Worm (Caenorhabditis elegans) whole organism, late embryonic: Measurements from ENCODE around the gene kmo-2.
A peak's percentile ranks its signal among the peaks of the same experiment; 100 is the strongest.

ENCODE experiments used
- C08G9.2 ChIP-seq: sonication (generic microtip); optimal IDR thresholded peaks from 2 replicates; lab custom pipeline; 2016; ENCODE audit warnings: mild to moderate bottlenecking, missing genetic modification characterization, moderate library complexity, missing compliant biosample characterization
- C38D4.7 ChIP-seq: fragments of 200-800 bp; sonication (Bioruptor generic); optimal IDR thresholded peaks from 2 replicates; lab custom pipeline; 2018; ENCODE audit warnings: mild to moderate bottlenecking, missing genetic modification characterization, moderate library complexity, missing compliant biosample characterization
- F13H6.1 ChIP-seq: sonication (generic microtip); optimal IDR thresholded peaks from 2 replicates; lab custom pipeline; 2016; ENCODE audit warnings: missing genetic modification characterization, missing compliant biosample characterization
- K02D7.2 ChIP-seq: sonication (generic microtip); optimal IDR thresholded peaks from 2 replicates; lab custom pipeline; 2017; ENCODE audit warnings: mild to moderate bottlenecking, missing genetic modification characterization, missing compliant biosample characterization
- T23F11.4 ChIP-seq: fragments of 200-800 bp; sonication (Bioruptor generic); optimal IDR thresholded peaks from 2 replicates; lab custom pipeline; 2018; ENCODE audit warnings: mild to moderate bottlenecking, missing genetic modification characterization, missing compliant biosample characterization
- ama-1 ChIP-seq: fragments of 150-350 bp; optimal IDR thresholded peaks from 2 replicates; lab custom pipeline; 2014
- ceh-14 ChIP-seq: sonication (generic microtip); optimal IDR thresholded peaks from 2 replicates; lab custom pipeline; 2016; ENCODE audit warnings: missing genotype, missing genetic modification characterization, missing compliant biosample characterization
- ceh-18 ChIP-seq: sonication (generic microtip); optimal IDR thresholded peaks from 2 replicates; lab custom pipeline; 2016; ENCODE audit warnings: missing genetic modification characterization, missing compliant biosample characterization
- ceh-2 ChIP-seq: sonication (generic microtip); optimal IDR thresholded peaks from 2 replicates; lab custom pipeline; 2016; ENCODE audit warnings: missing genotype, missing genetic modification characterization, missing compliant biosample characterization
- ceh-22 ChIP-seq: sonication (generic microtip); optimal IDR thresholded peaks from 2 replicates; lab custom pipeline; 2017; ENCODE audit warnings: missing biosample characterization, missing genetic modification characterization
- ceh-31 ChIP-seq: sonication (generic microtip); optimal IDR thresholded peaks from 2 replicates; lab custom pipeline; 2016; ENCODE audit warnings: missing genetic modification characterization, missing compliant biosample characterization
- ceh-34 ChIP-seq: sonication (generic microtip); optimal IDR thresholded peaks from 2 replicates; lab custom pipeline; 2016; ENCODE audit warnings: mild to moderate bottlenecking, missing genetic modification characterization, missing compliant biosample characterization
- ceh-45 ChIP-seq: fragments of 200-800 bp; sonication (Bioruptor generic); IDR thresholded peaks from 2 replicates; pipeline ENCODE4 v1.3.6; 2022; ENCODE audit warnings: missing genetic modification reagents, missing genetic modification characterization, missing compliant biosample characterization
- ceh-48 ChIP-seq: sonication (generic microtip); optimal IDR thresholded peaks from 2 replicates; lab custom pipeline; 2016; ENCODE audit warnings: missing genetic modification characterization, inconsistent platforms, missing compliant biosample characterization
- dmd-4 ChIP-seq: sonication (generic microtip); optimal IDR thresholded peaks from 2 replicates; lab custom pipeline; 2016; ENCODE audit warnings: borderline replicate concordance, missing genetic modification characterization, missing compliant biosample characterization
- dve-1 ChIP-seq: sonication (generic microtip); optimal IDR thresholded peaks from 2 replicates; lab custom pipeline; 2017; ENCODE audit warnings: antibody characterized with exemption, mild to moderate bottlenecking, missing genetic modification characterization, missing compliant biosample characterization
- elt-4 ChIP-seq: sonication (generic microtip); optimal IDR thresholded peaks from 2 replicates; lab custom pipeline; 2016; ENCODE audit warnings: missing genetic modification characterization, missing compliant biosample characterization
- fkh-10 ChIP-seq: fragments of 150-350 bp; optimal IDR thresholded peaks from 2 replicates; lab custom pipeline; 2014; ENCODE audit warnings: missing biosample characterization, missing genetic modification reagents, missing genetic modification characterization
- fkh-6 ChIP-seq: sonication (generic microtip); optimal IDR thresholded peaks from 2 replicates; lab custom pipeline; 2016; ENCODE audit warnings: missing genetic modification characterization, missing compliant biosample characterization
- gmeb-2 ChIP-seq: sonication (generic microtip); optimal IDR thresholded peaks from 2 replicates; lab custom pipeline; 2016; ENCODE audit warnings: missing genetic modification characterization, inconsistent platforms, missing compliant biosample characterization
- hlh-15 ChIP-seq: sonication (generic microtip); optimal IDR thresholded peaks from 2 replicates; lab custom pipeline; 2016; ENCODE audit warnings: missing genetic modification characterization, missing compliant biosample characterization
- hlh-6 ChIP-seq: sonication (generic microtip); optimal IDR thresholded peaks from 2 replicates; lab custom pipeline; 2016; ENCODE audit warnings: missing genotype, missing genetic modification characterization, missing compliant biosample characterization
- lin-11 ChIP-seq: fragments of 200-800 bp; sonication (Bioruptor generic); optimal IDR thresholded peaks from 2 replicates; lab custom pipeline; 2018; ENCODE audit warnings: mild to moderate bottlenecking, missing genetic modification characterization, missing compliant biosample characterization
- madf-2 ChIP-seq: sonication (generic microtip); optimal IDR thresholded peaks from 2 replicates; lab custom pipeline; 2017; ENCODE audit warnings: missing genetic modification characterization, missing compliant biosample characterization
- mec-3 ChIP-seq: sonication (generic microtip); optimal IDR thresholded peaks from 2 replicates; lab custom pipeline; 2016; ENCODE audit warnings: borderline replicate concordance, missing genetic modification characterization, missing compliant biosample characterization
- nfya-1 ChIP-seq: sonication (generic microtip); optimal IDR thresholded peaks from 2 replicates; lab custom pipeline; 2017; ENCODE audit warnings: missing genetic modification characterization, mild to moderate bottlenecking, missing compliant biosample characterization, antibody characterized with exemption, moderate library complexity
- nhr-11 ChIP-seq: fragments of 150-350 bp; optimal IDR thresholded peaks from 2 replicates; lab custom pipeline; 2014; ENCODE audit warnings: missing biosample characterization, missing genetic modification characterization
- npax-4 ChIP-seq: sonication (generic microtip); optimal IDR thresholded peaks from 2 replicates; lab custom pipeline; 2016; ENCODE audit warnings: missing genetic modification characterization, missing compliant biosample characterization
- odd-2 ChIP-seq: sonication (generic microtip); optimal IDR thresholded peaks from 2 replicates; lab custom pipeline; 2017; ENCODE audit warnings: antibody characterized with exemption, mild to moderate bottlenecking, missing genetic modification characterization, missing compliant biosample characterization
- pag-3 ChIP-seq: sonication (generic microtip); optimal IDR thresholded peaks from 2 replicates; lab custom pipeline; 2016; ENCODE audit warnings: missing compliant biosample characterization, missing genetic modification characterization, borderline replicate concordance
- pha-2 ChIP-seq: sonication (generic microtip); optimal IDR thresholded peaks from 2 replicates; lab custom pipeline; 2017; ENCODE audit warnings: mild to moderate bottlenecking, missing genetic modification characterization, missing compliant biosample characterization
- pqm-1 ChIP-seq: sonication (generic microtip); optimal IDR thresholded peaks from 2 replicates; lab custom pipeline; 2016; ENCODE audit warnings: missing genetic modification characterization, missing compliant biosample characterization
- pros-1 ChIP-seq: fragments of 150-350 bp; optimal IDR thresholded peaks from 2 replicates; lab custom pipeline; 2014; ENCODE audit warnings: missing biosample characterization, missing genetic modification reagents, missing genetic modification characterization
- ref-2 ChIP-seq: sonication (generic microtip); optimal IDR thresholded peaks from 2 replicates; lab custom pipeline; 2016; ENCODE audit warnings: missing genetic modification characterization, missing compliant biosample characterization
- sox-2 ChIP-seq: fragments of 200-800 bp; sonication (Bioruptor generic); IDR thresholded peaks from 2 replicates; pipeline ENCODE4 v1.3.6; 2022; ENCODE audit warnings: missing genetic modification reagents, missing genetic modification characterization, missing compliant biosample characterization
- syd-9 ChIP-seq: sonication (generic microtip); optimal IDR thresholded peaks from 2 replicates; lab custom pipeline; 2016; ENCODE audit warnings: mild to moderate bottlenecking, missing genetic modification characterization, moderate library complexity, missing compliant biosample characterization
- tbx-2 ChIP-seq: sonication (generic microtip); optimal IDR thresholded peaks from 2 replicates; lab custom pipeline; 2016; ENCODE audit warnings: missing genetic modification characterization, missing compliant biosample characterization
- tbx-7 ChIP-seq: sonication (generic microtip); optimal IDR thresholded peaks from 2 replicates; lab custom pipeline; 2016; ENCODE audit warnings: missing genotype, missing genetic modification characterization, missing compliant biosample characterization
- unc-42 ChIP-seq: sonication (generic microtip); optimal IDR thresholded peaks from 2 replicates; lab custom pipeline; 2016; ENCODE audit warnings: missing genotype, missing genetic modification characterization, missing compliant biosample characterization
- unc-55 ChIP-seq: sonication (generic microtip); optimal IDR thresholded peaks from 2 replicates; lab custom pipeline; 2017; ENCODE audit warnings: missing biosample characterization, missing genetic modification reagents, missing genetic modification characterization
- unc-86 ChIP-seq: sonication (generic microtip); optimal IDR thresholded peaks from 2 replicates; lab custom pipeline; 2016; ENCODE audit warnings: missing genetic modification characterization, missing compliant biosample characterization
- zip-5 ChIP-seq: sonication (generic microtip); optimal IDR thresholded peaks from 2 replicates; lab custom pipeline; 2016; ENCODE audit warnings: missing genetic modification characterization, missing compliant biosample characterization
- ztf-16 ChIP-seq: sonication (generic microtip); optimal IDR thresholded peaks from 2 replicates; lab custom pipeline; 2017; ENCODE audit warnings: missing genetic modification characterization, missing compliant biosample characterization

kmo-2 gene

ce11 chrV:12045132-12045531 is 23.2 kb downstream of the kmo-2 start, which contains the start of gene F10C2.5:
TSS of gene F10C2.5 (plus strand) at chrV:12045432.
- no peak for TF ChIP-seq zip-5
- no peak for TF ChIP-seq dmd-4 (tag; lab: Kevin White, UChicago)
- no peak for TF ChIP-seq dve-1 (tag; lab: Kevin White, UChicago)
- TF ChIP-seq T23F11.4 = no peak
- no peak for TF ChIP-seq hlh-15
- TF ChIP-seq ceh-34 (tag; lab: Kevin White, UChicago) = no peak
- TF ChIP-seq nhr-11 (tag; lab: Kevin White, UChicago) = no peak
- no peak for TF ChIP-seq fkh-6 (tag; lab: Kevin White, UChicago)
- no peak for TF ChIP-seq pha-2
- no peak for TF ChIP-seq C38D4.7
- no peak for TF ChIP-seq ceh-45 (GFP tag; lab: Robert Waterston, UW)
- no peak for TF ChIP-seq tbx-7 (tag; lab: Kevin White, UChicago)
- no peak for TF ChIP-seq F13H6.1 (tag; lab: Kevin White, UChicago)
- no peak for TF ChIP-seq npax-4 (tag; lab: Kevin White, UChicago)

ce11 chrV:12040823-12041606 is 27.3 kb downstream of the kmo-2 start, which contains the start of the genes kup-1 and F10C2.4:
TSS of gene kup-1 (minus strand) at chrV:12040873.
TSS of gene F10C2.4 (plus strand) at chrV:12041556.
- peak; percentile 40 for TF ChIP-seq unc-55 (GFP tag; lab: Kevin White, UChicago)
- no peak for TF ChIP-seq unc-42 (tag; lab: Kevin White, UChicago)
- peak; percentile 28 for TF ChIP-seq ceh-48
- TF ChIP-seq nfya-1 (tag; lab: Kevin White, UChicago) = peak; percentile 12
- TF ChIP-seq fkh-6 (tag; lab: Kevin White, UChicago) = no peak

ce11 chrV:12039755-12040154 is 28.6 kb downstream of the kmo-2 start:
- TF ChIP-seq madf-2 (tag; lab: Kevin White, UChicago) = no peak
- TF ChIP-seq tbx-2 (tag; lab: Kevin White, UChicago) = no peak
- no peak for TF ChIP-seq fkh-10 (GFP tag; lab: Kevin White, UChicago)
- peak; percentile 3 for TF ChIP-seq pros-1 (tag; lab: Kevin White, UChicago)
- peak; percentile 23 for TF ChIP-seq ceh-34 (tag; lab: Kevin White, UChicago)
- no peak for TF ChIP-seq ceh-18
- TF ChIP-seq ceh-45 (GFP tag; lab: Robert Waterston, UW) = no peak
- TF ChIP-seq K02D7.2 (tag; lab: Kevin White, UChicago) = no peak
- TF ChIP-seq sox-2 (GFP tag; lab: Robert Waterston, UW) = peak; percentile 38
- TF ChIP-seq nhr-11 (tag; lab: Kevin White, UChicago) = no peak
- TF ChIP-seq dmd-4 (tag; lab: Kevin White, UChicago) = peak; percentile 2
- TF ChIP-seq mec-3 (tag; lab: Kevin White, UChicago) = no peak
- TF ChIP-seq hlh-15 = no peak
- no peak for TF ChIP-seq gmeb-2 (tag; lab: Kevin White, UChicago)
- peak; percentile 38 for TF ChIP-seq ceh-31 (tag; lab: Kevin White, UChicago)
- no peak for TF ChIP-seq npax-4 (tag; lab: Kevin White, UChicago)
- TF ChIP-seq unc-86 = no peak
- no peak for TF ChIP-seq C08G9.2 (tag; lab: Kevin White, UChicago)
- TF ChIP-seq ref-2 (tag; lab: Kevin White, UChicago) = peak; percentile 35
- TF ChIP-seq pha-2 = no peak
- TF ChIP-seq ztf-16 (tag; lab: Kevin White, UChicago) = no peak
- TF ChIP-seq ceh-2 (tag; lab: Kevin White, UChicago) = peak; percentile 12
- no peak for TF ChIP-seq pqm-1
- no peak for TF ChIP-seq elt-4 (tag; lab: Kevin White, UChicago)
- TF ChIP-seq, all 69 proteins: peak for 7

ce11 chrV:12038783-12039182 is 29.6 kb downstream of the kmo-2 start:
- TF ChIP-seq hlh-6 (tag; lab: Kevin White, UChicago) (peak; percentile 26), odd-2 (tag; lab: Kevin White, UChicago) (no peak), C08G9.2 (tag; lab: Kevin White, UChicago) (peak; percentile 34), pros-1 (tag; lab: Kevin White, UChicago) (peak; percentile 46), unc-86 (no peak), pqm-1 (no peak), lin-11 (tag; lab: Kevin White, UChicago) (no peak), unc-55 (GFP tag; lab: Kevin White, UChicago) (no peak), ceh-31 (tag; lab: Kevin White, UChicago) (peak; percentile 44), F13H6.1 (tag; lab: Kevin White, UChicago) (peak; percentile 33), nfya-1 (tag; lab: Kevin White, UChicago) (no peak), K02D7.2 (tag; lab: Kevin White, UChicago) (no peak), ceh-2 (tag; lab: Kevin White, UChicago) (peak; percentile 42), syd-9 (tag; lab: Kevin White, UChicago) (peak; percentile 51), ceh-22 (tag; lab: Kevin White, UChicago) (no peak), pha-2 (no peak), ceh-14 (no peak), sox-2 (GFP tag; lab: Robert Waterston, UW) (no peak), tbx-2 (tag; lab: Kevin White, UChicago) (peak; percentile 65), ama-1 (lab: Kevin White, UChicago) (no peak), pag-3 (tag; lab: Kevin White, UChicago) (no peak), ceh-18 (peak; percentile 10), tbx-7 (tag; lab: Kevin White, UChicago) (no peak)
